Fruit fly (Drosophila melanogaster) whole organism, wandering third instar larva: ENCODE results near the gene CG32706.

Experiments
- CG9705 ChIP-seq: fragments of 200-800 bp; sonication (Bioruptor generic); optimal IDR thresholded peaks from 2 replicates; lab custom pipeline; 2018; ENCODE audit warnings: missing biosample characterization, mild to moderate bottlenecking, missing genetic modification characterization
- Hr78 ChIP-seq: fragments of >200 bp; optimal IDR thresholded peaks from 2 replicates; lab custom pipeline; 2017; ENCODE audit warnings: missing biosample characterization, missing genetic modification characterization
- OdsH ChIP-seq: fragments of 200-800 bp; sonication (Bioruptor generic); optimal IDR thresholded peaks from 2 replicates; lab custom pipeline; 2016; ENCODE audit warnings: missing biosample characterization, mild to moderate bottlenecking, missing genetic modification characterization
- Vsx2 ChIP-seq: fragments of 200-300, 225-300 bp; sonication (Bioruptor generic); optimal IDR thresholded peaks from 2 replicates; lab custom pipeline; 2018; ENCODE audit warnings: missing biosample characterization, missing genetic modification characterization; ENCODE audit not compliant: partially characterized antibody
- dsf ChIP-seq: sonication (Bioruptor generic); optimal IDR thresholded peaks from 2 replicates; lab custom pipeline; 2016; ENCODE audit warnings: missing biosample characterization, missing genetic modification characterization, borderline replicate concordance
- h ChIP-seq: fragments of 200-800 bp; sonication (Bioruptor generic); optimal IDR thresholded peaks from 3 replicates; lab custom pipeline; 2016; ENCODE audit warnings: missing biosample characterization, mild to moderate bottlenecking, missing genetic modification characterization
- lola ChIP-seq: fragments of >200 bp; optimal IDR thresholded peaks from 2 replicates; lab custom pipeline; 2017; ENCODE audit warnings: missing biosample characterization, missing genetic modification characterization

- TF ChIP-seq Vsx2 (GFP tag; lab: Kevin White, UChicago) = no peak
- no peak for TF ChIP-seq Hr78 (GFP tag; lab: Kevin White, UChicago)
- TF ChIP-seq h (GFP tag; lab: Kevin White, UChicago) = no peak
- no peak for TF ChIP-seq dsf (GFP tag; lab: Kevin White, UChicago)
- TF ChIP-seq OdsH = no peak
- TF ChIP-seq lola (GFP tag; lab: Kevin White, UChicago) = no peak
- TF ChIP-seq CG9705 (GFP tag; lab: Kevin White, UChicago) = no peak
Measured at dm6 chrX:9132589-9133237, 45.8 kb downstream of the CG32706 start.
